Fruit fly (Drosophila melanogaster) whole organism, embryonic: ENCODE results near the gene CkIIbeta.

Experiments used
- Abd-B ChIP-seq: fragments of 200-800 bp; sonication (Bioruptor generic); optimal IDR thresholded peaks from 2 replicates; lab custom pipeline; 2018; ENCODE audit warnings: missing biosample characterization, mild to moderate bottlenecking, missing genetic modification characterization, moderate library complexity
- Blimp-1 ChIP-seq: fragments of 200-800 bp; sonication (Bioruptor generic); optimal IDR thresholded peaks from 3 replicates; lab custom pipeline; 2018; ENCODE audit warnings: missing biosample characterization, missing genetic modification characterization, mild to moderate bottlenecking, moderate library complexity, missing genetic modification reagents
- BtbVII ChIP-seq: fragments of 200-800 bp; sonication (Bioruptor generic); optimal IDR thresholded peaks from 3 replicates; lab custom pipeline; 2017; ENCODE audit warnings: missing biosample characterization, mild to moderate bottlenecking, missing genetic modification characterization
- C15 ChIP-seq: fragments of 200-800 bp; sonication (Bioruptor generic); IDR thresholded peaks from 3 replicates; pipeline ENCODE4 v1.3.6; 2022; ENCODE audit warnings: missing biosample characterization, missing genetic modification characterization
- CG10209 ChIP-seq: fragments of 200-800 bp; sonication (Bioruptor generic); optimal IDR thresholded peaks from 3 replicates; lab custom pipeline; 2017; ENCODE audit warnings: missing biosample characterization, mild to moderate bottlenecking, missing genetic modification characterization, missing genetic modification reagents
- CG10959 ChIP-seq: fragments of 200-800 bp; sonication (Bioruptor generic); IDR thresholded peaks from 2 replicates; pipeline ENCODE4 v1.3.6; 2022; ENCODE audit warnings: missing biosample characterization, missing genetic modification characterization
- CG12219 ChIP-seq: fragments of 200-800 bp; sonication (Bioruptor generic); optimal IDR thresholded peaks from 3 replicates; lab custom pipeline; 2018; ENCODE audit warnings: missing biosample characterization, mild to moderate bottlenecking, missing genetic modification characterization
- CG12659 ChIP-seq: fragments of 200-800 bp; sonication (Bioruptor generic); optimal IDR thresholded peaks from 3 replicates; lab custom pipeline; 2017; ENCODE audit warnings: mild to moderate bottlenecking, missing biosample characterization, missing genetic modification reagents, missing genetic modification characterization
- CG14965 ChIP-seq: fragments of 200-800 bp; sonication (Bioruptor generic); optimal IDR thresholded peaks from 2 replicates; lab custom pipeline; 2016; ENCODE audit warnings: missing biosample characterization, missing genetic modification characterization, borderline replicate concordance
- CG1647 ChIP-seq: fragments of 200-800 bp; sonication (Bioruptor generic); optimal IDR thresholded peaks from 3 replicates; lab custom pipeline; 2016; ENCODE audit warnings: missing biosample characterization, missing genetic modification characterization
- CG17186 ChIP-seq: fragments of 200-800 bp; sonication (Bioruptor generic); optimal IDR thresholded peaks from 3 replicates; lab custom pipeline; 2017; ENCODE audit warnings: missing biosample characterization, missing genetic modification reagents, missing genetic modification characterization
- CG17328 ChIP-seq: fragments of 200-800 bp; sonication (Bioruptor generic); IDR thresholded peaks from 2 replicates; pipeline ENCODE4 v1.3.6; 2022; ENCODE audit warnings: missing biosample characterization, missing genetic modification characterization
- CG17829 ChIP-seq: fragments of 200-800 bp; optimal IDR thresholded peaks from 2 replicates; lab custom pipeline; 2019; ENCODE audit warnings: missing biosample characterization, mild to moderate bottlenecking, missing genetic modification characterization, moderate library complexity
- CG18619 ChIP-seq: fragments of 200-800 bp; sonication (Bioruptor generic); optimal IDR thresholded peaks from 3 replicates; lab custom pipeline; 2017; ENCODE audit warnings: missing biosample characterization, mild to moderate bottlenecking, missing genetic modification characterization
- CG2678 ChIP-seq: fragments of 200-800 bp; sonication (Bioruptor generic); optimal IDR thresholded peaks from 3 replicates; lab custom pipeline; 2019; ENCODE audit warnings: missing biosample characterization, mild to moderate bottlenecking, missing genetic modification characterization, moderate library complexity
- CG32767 ChIP-seq: fragments of 200-800 bp; sonication (Bioruptor generic); IDR thresholded peaks from 2 replicates; pipeline ENCODE4 v1.3.6; 2022; ENCODE audit warnings: missing biosample characterization, missing genetic modification characterization
- CG4617 ChIP-seq: fragments of 200-800 bp; sonication (Bioruptor generic); optimal IDR thresholded peaks from 3 replicates; lab custom pipeline; 2016; ENCODE audit warnings: missing biosample characterization, missing genetic modification characterization, borderline replicate concordance
- CG4707 ChIP-seq: fragments of 200-800 bp; sonication (Bioruptor generic); optimal IDR thresholded peaks from 2 replicates; lab custom pipeline; 2018; ENCODE audit warnings: missing biosample characterization, mild to moderate bottlenecking, missing genetic modification characterization, moderate library complexity
- CG7963 ChIP-seq: fragments of 200-800 bp; sonication (Bioruptor generic); IDR thresholded peaks from 3 replicates; pipeline ENCODE4 v1.3.6; 2022; ENCODE audit warnings: missing biosample characterization, missing genetic modification characterization; ENCODE audit not compliant: partially characterized antibody
- CG9876 ChIP-seq: fragments of 200-800 bp; sonication (Bioruptor generic); optimal IDR thresholded peaks from 2 replicates; lab custom pipeline; 2016; ENCODE audit warnings: missing biosample characterization, missing genetic modification characterization
- Chrac-16 ChIP-seq: fragments of 200-800 bp; sonication (Bioruptor generic); optimal IDR thresholded peaks from 3 replicates; lab custom pipeline; 2016; ENCODE audit warnings: missing biosample characterization, missing genetic modification characterization
- D19A ChIP-seq: fragments of 200-800 bp; optimal IDR thresholded peaks from 3 replicates; lab custom pipeline; 2019; ENCODE audit warnings: missing biosample characterization, mild to moderate bottlenecking, missing genetic modification characterization, moderate library complexity
- Elba2 ChIP-seq: fragments of 200-800 bp; sonication (Bioruptor generic); optimal IDR thresholded peaks from 3 replicates; lab custom pipeline; 2016; ENCODE audit warnings: missing biosample characterization, missing genetic modification characterization
- MBD-R2 ChIP-seq: fragments of 200-800 bp; sonication (Bioruptor generic); IDR thresholded peaks from 2 replicates; pipeline ENCODE4 v1.3.6; 2022; ENCODE audit warnings: missing biosample characterization, missing genetic modification characterization
- Nf-YC ChIP-seq: fragments of 200-800 bp; optimal IDR thresholded peaks from 3 replicates; lab custom pipeline; 2019; ENCODE audit warnings: missing biosample characterization, mild to moderate bottlenecking, missing genetic modification characterization, moderate library complexity
- NfI ChIP-seq: fragments of 200-800 bp; sonication (Bioruptor generic); optimal IDR thresholded peaks from 3 replicates; lab custom pipeline; 2018; ENCODE audit warnings: missing biosample characterization, mild to moderate bottlenecking, missing genetic modification characterization, moderate library complexity
- Oaz ChIP-seq: fragments of 200-800 bp; sonication (Bioruptor generic); IDR thresholded peaks from 2 replicates; pipeline ENCODE4 v1.3.6; 2022; ENCODE audit warnings: missing biosample characterization, missing genetic modification characterization
- PHDP ChIP-seq: fragments of 200-800 bp; sonication (Bioruptor generic); optimal IDR thresholded peaks from 3 replicates; lab custom pipeline; 2018; ENCODE audit warnings: missing biosample characterization, mild to moderate bottlenecking, missing genetic modification characterization, moderate library complexity
- Rfx ChIP-seq: fragments of 200-800 bp; sonication (Bioruptor generic); IDR thresholded peaks from 2 replicates; pipeline ENCODE4 v1.3.6; 2022; ENCODE audit warnings: missing biosample characterization, missing genetic modification characterization
- Sox102F ChIP-seq: fragments of 200-800 bp; sonication (Bioruptor generic); optimal IDR thresholded peaks from 2 replicates; lab custom pipeline; 2018; ENCODE audit warnings: missing biosample characterization, mild to moderate bottlenecking, missing genetic modification characterization, moderate library complexity
- Ssrp ChIP-seq: fragments of 200-800 bp; sonication (Bioruptor generic); optimal IDR thresholded peaks from 2 replicates; lab custom pipeline; 2018; ENCODE audit warnings: missing biosample characterization, mild to moderate bottlenecking, missing genetic modification characterization, moderate library complexity
- Taf1 ChIP-seq: fragments of 200-800 bp; sonication (Bioruptor generic); IDR thresholded peaks from 2 replicates; pipeline ENCODE4 v1.3.6; 2022; ENCODE audit warnings: missing biosample characterization, missing genetic modification characterization
- Xrp1 ChIP-seq: fragments of 200-800 bp; sonication (Bioruptor generic); IDR thresholded peaks from 2 replicates; pipeline ENCODE4 v1.3.6; 2022; ENCODE audit warnings: missing biosample characterization, missing genetic modification characterization
- ara ChIP-seq: fragments of 200-800 bp; sonication (Bioruptor generic); IDR thresholded peaks from 2 replicates; pipeline ENCODE4 v1.3.6; 2022; ENCODE audit warnings: missing biosample characterization, missing genetic modification characterization
- ash1 ChIP-seq: fragments of 200-800 bp; sonication (Bioruptor generic); optimal IDR thresholded peaks from 2 replicates; lab custom pipeline; 2018; ENCODE audit warnings: missing biosample characterization, mild to moderate bottlenecking, missing genetic modification characterization
- cwo ChIP-seq: fragments of 200-800 bp; sonication (Bioruptor generic); optimal IDR thresholded peaks from 3 replicates; lab custom pipeline; 2017; ENCODE audit warnings: missing biosample characterization, missing genetic modification characterization, mild to moderate bottlenecking, moderate library complexity, missing genetic modification reagents
- danr ChIP-seq: fragments of 200-800 bp; sonication (Bioruptor generic); IDR thresholded peaks from 2 replicates; pipeline ENCODE4 v1.3.6; 2022; ENCODE audit warnings: missing biosample characterization, missing genetic modification characterization
- disco-r ChIP-seq: fragments of 200-800 bp; sonication (Bioruptor generic); optimal IDR thresholded peaks from 2 replicates; lab custom pipeline; 2016; ENCODE audit warnings: missing biosample characterization, missing genetic modification characterization
- jumu ChIP-seq: fragments of 200-800 bp; sonication (Bioruptor generic); optimal IDR thresholded peaks from 3 replicates; lab custom pipeline; 2016; ENCODE audit warnings: missing biosample characterization, missing genetic modification characterization
- kah ChIP-seq: fragments of 200-800 bp; sonication (Bioruptor generic); optimal IDR thresholded peaks from 2 replicates; lab custom pipeline; 2018; ENCODE audit warnings: missing biosample characterization, mild to moderate bottlenecking, missing genetic modification characterization
- nerfin-2 ChIP-seq: fragments of 200-800 bp; sonication (Bioruptor generic); IDR thresholded peaks from 2 replicates; pipeline ENCODE4 v1.3.6; 2022; ENCODE audit warnings: missing biosample characterization, missing genetic modification characterization; ENCODE audit not compliant: partially characterized antibody
- p53 ChIP-seq: fragments of 200-800 bp; sonication (Bioruptor generic); optimal IDR thresholded peaks from 2 replicates; lab custom pipeline; 2016; ENCODE audit warnings: missing biosample characterization, missing genetic modification characterization
- pb ChIP-seq: fragments of 200-800 bp; sonication (Bioruptor generic); optimal IDR thresholded peaks from 3 replicates; lab custom pipeline; 2016; ENCODE audit warnings: missing biosample characterization, missing genetic modification characterization
- pnt ChIP-seq: fragments of 200-800 bp; sonication (Bioruptor generic); optimal IDR thresholded peaks from 3 replicates; lab custom pipeline; 2016; ENCODE audit warnings: missing biosample characterization, missing genetic modification characterization
- psq ChIP-seq: fragments of 200-800 bp; sonication (Bioruptor generic); optimal IDR thresholded peaks from 2 replicates; lab custom pipeline; 2017; ENCODE audit warnings: missing biosample characterization, missing genetic modification characterization
- salm ChIP-seq: fragments of 200-800 bp; sonication (Bioruptor generic); optimal IDR thresholded peaks from 2 replicates; lab custom pipeline; 2018; ENCODE audit warnings: missing biosample characterization, mild to moderate bottlenecking, missing genetic modification characterization
- sim ChIP-seq: fragments of 200-800 bp; sonication (Bioruptor generic); IDR thresholded peaks from 2 replicates; pipeline ENCODE4 v1.3.6; 2022; ENCODE audit warnings: missing biosample characterization, missing genetic modification characterization
- slp2 ChIP-seq: fragments of 200-800 bp; sonication (Bioruptor generic); optimal IDR thresholded peaks from 2 replicates; lab custom pipeline; 2016; ENCODE audit warnings: missing biosample characterization, missing genetic modification characterization
- sqz ChIP-seq: fragments of 200-800 bp; sonication (Bioruptor generic); optimal IDR thresholded peaks from 3 replicates; lab custom pipeline; 2018; ENCODE audit warnings: missing biosample characterization, mild to moderate bottlenecking, missing genetic modification characterization
- stc ChIP-seq: fragments of 200-800 bp; sonication (Bioruptor generic); IDR thresholded peaks from 2 replicates; pipeline ENCODE4 v1.3.6; 2022; ENCODE audit warnings: missing biosample characterization, missing genetic modification characterization
- tll ChIP-seq, 2 experiments: fragments of 200-800 bp in 1 of 2; fragments of >200 bp in 1 of 2; sonication (Bioruptor generic) in 1 of 2; optimal IDR thresholded peaks; 2 replicates each; lab custom pipeline; 2017 to 2019; ENCODE audit warnings: missing biosample characterization in 2 of 2, missing genetic modification characterization in 2 of 2, mild to moderate bottlenecking in 1 of 2, moderate library complexity in 1 of 2

CkIIbeta gene

dm6 chrX:11823003-11823402 is 30.7 kb downstream of the CkIIbeta start (continued):
- TF ChIP-seq CG10209 (GFP tag; lab: Kevin White, UChicago) (no peak), Taf1 (GFP tag; lab: Robert Waterston, UW) (no peak), MBD-R2 (GFP tag; lab: Robert Waterston, UW) (no peak), ash1 (GFP tag; lab: Kevin White, UChicago) (no peak), Chrac-16 (GFP tag; lab: Kevin White, UChicago) (no peak), tll (GFP tag; optimal IDR thresholded peaks at IDR 0.05; lab: Kevin White, UChicago) (no peak), Rfx (no peak), cwo (no peak), D19A (tag; lab: Kevin White, UChicago) (no peak), Blimp-1 (GFP tag; lab: Kevin White, UChicago) (no peak), PHDP (tag; lab: Kevin White, UChicago) (no peak), disco-r (GFP tag; lab: Kevin White, UChicago) (no peak), CG12659 (GFP tag; lab: Kevin White, UChicago) (no peak), slp2 (GFP tag; lab: Kevin White, UChicago) (no peak), salm (tag; lab: Kevin White, UChicago) (no peak), CG18619 (GFP tag; lab: Kevin White, UChicago) (no peak), CG4617 (GFP tag; lab: Kevin White, UChicago) (no peak), sim (no peak), CG7963 (no peak), Xrp1 (GFP tag; lab: Robert Waterston, UW) (peak; percentile 30; the same call in 1 of the 2 replicates), CG1647 (GFP tag; lab: Kevin White, UChicago) (no peak), Ssrp (no peak), CG17829 (tag; lab: Kevin White, UChicago) (no peak), danr (no peak), CG2678 (tag; lab: Kevin White, UChicago) (no peak), jumu (no peak), CG32767 (no peak), CG14965 (GFP tag; lab: Kevin White, UChicago) (no peak), CG4707 (peak; percentile 80), p53 (GFP tag; lab: Kevin White, UChicago) (no peak), NfI (no peak), BtbVII (GFP tag; lab: Kevin White, UChicago) (no peak), Abd-B (no peak), kah (GFP tag; lab: Kevin White, UChicago) (peak; percentile 24), CG10959 (GFP tag; lab: Robert Waterston, UW) (no peak), sqz (GFP tag; lab: Kevin White, UChicago) (no peak), Elba2 (no peak), CG9876 (no peak), pb (no peak), pnt (GFP tag; lab: Kevin White, UChicago) (no peak), psq (no peak), CG17186 (GFP tag; lab: Kevin White, UChicago) (no peak), C15 (GFP tag; lab: Robert Waterston, UW) (no peak), nerfin-2 (no peak), Nf-YC (tag; lab: Kevin White, UChicago) (no peak), ara (GFP tag; lab: Robert Waterston, UW) (no peak), stc (GFP tag; lab: Robert Waterston, UW) (no peak; the same call in 1 of the 2 replicates), Sox102F (GFP tag; lab: Kevin White, UChicago) (no peak), Oaz (GFP tag; lab: Robert Waterston, UW) (no peak), CG17328 (no peak), CG12219 (GFP tag; lab: Kevin White, UChicago) (no peak)
